Worm (Caenorhabditis elegans) whole organism, early embryonic: ENCODE measurements around the gene sdz-32.

Source experiments
- hmbx-1 ChIP-seq: sonication (generic microtip); optimal IDR thresholded peaks from 2 replicates; lab custom pipeline; 2016; ENCODE audit warnings: mild to moderate bottlenecking, missing genetic modification characterization, missing compliant biosample characterization
- tra-4 ChIP-seq: sonication (generic microtip); optimal IDR thresholded peaks from 2 replicates; lab custom pipeline; 2017; ENCODE audit warnings: missing genetic modification characterization, missing compliant biosample characterization

- no peak for TF ChIP-seq tra-4 (tag; lab: Kevin White, UChicago)
- TF ChIP-seq hmbx-1 (tag; lab: Kevin White, UChicago), result no peak
Observed at ce11 chrII:3439244-3439698, 34.6 kb upstream of the sdz-32 start.
